Fruit fly (Drosophila melanogaster): ENCODE results near the gene CG5078.

- TF ChIP-seq h (optimal IDR thresholded peaks at IDR 0.05) (no peak), Sin3A (optimal IDR thresholded peaks at IDR 0.05) (no peak), Myc (optimal IDR thresholded peaks at IDR 0.05) (no peak)
These were observed 45.4 kb upstream of the CG5078 start, which contains the start of gene mag for dm6 chr3L:20460383-20460782.
